Worm (Caenorhabditis elegans) whole organism, late embryonic: Measurements from ENCODE around the gene M176.9.

ENCODE experiments used
- ceh-18 ChIP-seq: sonication (generic microtip); optimal IDR thresholded peaks from 2 replicates; lab custom pipeline; 2016; ENCODE audit warnings: missing genetic modification characterization, missing compliant biosample characterization
- ceh-9 ChIP-seq: sonication (generic microtip); optimal IDR thresholded peaks from 2 replicates; lab custom pipeline; 2016; ENCODE audit warnings: mild to moderate bottlenecking, missing genetic modification characterization, inconsistent platforms, missing compliant biosample characterization
- dmd-4 ChIP-seq: sonication (generic microtip); optimal IDR thresholded peaks from 2 replicates; lab custom pipeline; 2016; ENCODE audit warnings: borderline replicate concordance, missing genetic modification characterization, missing compliant biosample characterization
- eyg-1 ChIP-seq: sonication (generic microtip); optimal IDR thresholded peaks from 2 replicates; lab custom pipeline; 2016; ENCODE audit warnings: missing genotype, missing genetic modification characterization, missing compliant biosample characterization
- fkh-10 ChIP-seq: fragments of 150-350 bp; optimal IDR thresholded peaks from 2 replicates; lab custom pipeline; 2014; ENCODE audit warnings: missing biosample characterization, missing genetic modification reagents, missing genetic modification characterization
- hlh-6 ChIP-seq: sonication (generic microtip); optimal IDR thresholded peaks from 2 replicates; lab custom pipeline; 2016; ENCODE audit warnings: missing genotype, missing genetic modification characterization, missing compliant biosample characterization
- hlh-8 ChIP-seq: sonication (generic microtip); optimal IDR thresholded peaks from 2 replicates; lab custom pipeline; 2016; ENCODE audit warnings: missing genotype, missing genetic modification characterization, missing compliant biosample characterization
- nfya-1 ChIP-seq: sonication (generic microtip); optimal IDR thresholded peaks from 2 replicates; lab custom pipeline; 2017; ENCODE audit warnings: missing genetic modification characterization, mild to moderate bottlenecking, missing compliant biosample characterization, antibody characterized with exemption, moderate library complexity
- nhr-11 ChIP-seq: fragments of 150-350 bp; optimal IDR thresholded peaks from 2 replicates; lab custom pipeline; 2014; ENCODE audit warnings: missing biosample characterization, missing genetic modification characterization
- pax-1 ChIP-seq: fragments of 150-350 bp; optimal IDR thresholded peaks from 2 replicates; lab custom pipeline; 2014; ENCODE audit warnings: missing biosample characterization, missing genetic modification characterization
- ttx-3 ChIP-seq: sonication (generic microtip); optimal IDR thresholded peaks from 2 replicates; lab custom pipeline; 2016; ENCODE audit warnings: missing genetic modification reagents, missing genetic modification characterization, missing compliant biosample characterization

ce11 chrII:9362249-9362648, 49.1 kb downstream of the M176.9 start:
- no peak for TF ChIP-seq ceh-18 (tag; lab: Kevin White, UChicago)
- TF ChIP-seq nfya-1 (tag; lab: Kevin White, UChicago): no peak
- TF ChIP-seq nhr-11 (tag; lab: Kevin White, UChicago): no peak
- TF ChIP-seq hlh-8 (tag; lab: Kevin White, UChicago): no peak
- no peak for TF ChIP-seq ceh-9 (tag; lab: Kevin White, UChicago)
- TF ChIP-seq fkh-10 (GFP tag; lab: Kevin White, UChicago): no peak
- TF ChIP-seq hlh-6: no peak
- no peak for TF ChIP-seq ttx-3 (tag; lab: Kevin White, UChicago)
- no peak for TF ChIP-seq eyg-1 (tag; lab: Kevin White, UChicago)
- no peak for TF ChIP-seq pax-1 (tag; lab: Kevin White, UChicago)
- TF ChIP-seq dmd-4 (tag; lab: Kevin White, UChicago): no peak
